Worm (Caenorhabditis elegans) whole organism, young adult: ENCODE measurements around the gene ndab-1.

Source experiments
- B0019.2 ChIP-seq: fragments of 200-800 bp; sonication (Bioruptor generic); conservative IDR thresholded peaks from 2 replicates; pipeline ENCODE4 v1.3.6; 2022; ENCODE audit warnings: missing genetic modification reagents, missing genetic modification characterization, missing compliant biosample characterization
- F22D6.2 ChIP-seq: sonication (generic microtip); optimal IDR thresholded peaks from 2 replicates; lab custom pipeline; 2016; ENCODE audit warnings: mild to moderate bottlenecking, missing genetic modification characterization, missing compliant biosample characterization
- F23B12.7 ChIP-seq: sonication (generic microtip); optimal IDR thresholded peaks from 2 replicates; lab custom pipeline; 2017; ENCODE audit warnings: missing genetic modification characterization, mild to moderate bottlenecking, missing compliant biosample characterization, antibody characterized with exemption, moderate library complexity; ENCODE audit not compliant: insufficient read depth
- F57C9.4 ChIP-seq: sonication (generic microtip); optimal IDR thresholded peaks from 2 replicates; lab custom pipeline; 2017; ENCODE audit warnings: mild to moderate bottlenecking, missing genetic modification characterization, missing compliant biosample characterization
- T26A5.8 ChIP-seq: sonication (generic microtip); optimal IDR thresholded peaks from 2 replicates; lab custom pipeline; 2016; ENCODE audit warnings: missing genetic modification characterization, missing compliant biosample characterization
- Y53G8AR.9 ChIP-seq: fragments of 200-800 bp; sonication (Bioruptor generic); conservative IDR thresholded peaks from 2 replicates; pipeline ENCODE4 v1.3.6; 2022; ENCODE audit warnings: missing genetic modification reagents, missing genetic modification characterization, missing compliant biosample characterization
- Y67H2A.10 ChIP-seq: fragments of 200-800 bp; sonication (Bioruptor generic); conservative IDR thresholded peaks from 2 replicates; pipeline ENCODE4 v1.3.6; 2022; ENCODE audit warnings: missing genetic modification reagents, missing genetic modification characterization, missing compliant biosample characterization
- Y79H2A.3 ChIP-seq: fragments of 200-800 bp; sonication (Bioruptor generic); conservative IDR thresholded peaks from 2 replicates; pipeline ENCODE4 v1.3.6; 2022; ENCODE audit warnings: missing genetic modification reagents, missing genetic modification characterization, missing compliant biosample characterization
- aptf-3 ChIP-seq: fragments of 200-800 bp; sonication (Bioruptor generic); IDR thresholded peaks from 2 replicates; pipeline ENCODE4 v1.3.6; 2022; ENCODE audit warnings: missing genetic modification characterization, missing compliant biosample characterization
- athp-1 ChIP-seq: sonication (generic microtip); optimal IDR thresholded peaks from 2 replicates; lab custom pipeline; 2017; ENCODE audit warnings: mild to moderate bottlenecking, missing genetic modification characterization, missing compliant biosample characterization
- attf-5 ChIP-seq: fragments of 200-800 bp; sonication (Bioruptor generic); optimal IDR thresholded peaks from 2 replicates; lab custom pipeline; 2018; ENCODE audit warnings: mild to moderate bottlenecking, missing genetic modification characterization, missing compliant biosample characterization
- bed-1 ChIP-seq: fragments of 200-800 bp; sonication (Bioruptor generic); IDR thresholded peaks from 2 replicates; pipeline ENCODE4 v1.3.6; 2022; ENCODE audit warnings: missing genetic modification reagents, missing genetic modification characterization, missing compliant biosample characterization
- ccch-3 ChIP-seq: fragments of 200-800 bp; sonication (Bioruptor generic); optimal IDR thresholded peaks from 2 replicates; lab custom pipeline; 2018; ENCODE audit warnings: mild to moderate bottlenecking, missing genetic modification characterization, missing compliant biosample characterization
- cebp-1 ChIP-seq, 2 experiments: fragments of 200-800 bp in 1 of 2; sonication (Bioruptor generic) in 1 of 2; sonication (generic microtip) in 1 of 2; IDR thresholded peaks in 1 of 2; optimal IDR thresholded peaks in 1 of 2; 2 replicates each; pipeline versions ENCODE4 v1.3.6 to Lab custom; 2017 to 2022; ENCODE audit warnings: missing compliant biosample characterization in 2 of 2, missing genetic modification characterization in 2 of 2, mild to moderate bottlenecking in 1 of 2, missing genetic modification reagents in 1 of 2, moderate library complexity in 1 of 2
- chd-7 ChIP-seq: sonication (generic microtip); optimal IDR thresholded peaks from 2 replicates; lab custom pipeline; 2016; ENCODE audit warnings: mild to moderate bottlenecking, missing genetic modification characterization, moderate library complexity, missing compliant biosample characterization
- dox-1 ChIP-seq: fragments of 200-800 bp; sonication (Bioruptor generic); IDR thresholded peaks from 2 replicates; pipeline ENCODE4 v1.3.6; 2022; ENCODE audit warnings: missing genetic modification reagents, missing genetic modification characterization, missing compliant biosample characterization
- dpff-1 ChIP-seq: sonication (generic microtip); optimal IDR thresholded peaks from 2 replicates; lab custom pipeline; 2017; ENCODE audit warnings: mild to moderate bottlenecking, missing genetic modification characterization, missing compliant biosample characterization
- egrh-3 ChIP-seq: fragments of 200-800 bp; sonication (Bioruptor generic); IDR thresholded peaks from 2 replicates; pipeline ENCODE4 v1.3.6; 2022; ENCODE audit warnings: missing genetic modification reagents, missing genetic modification characterization, missing compliant biosample characterization
- ekl-4 ChIP-seq: fragments of 200-800 bp; sonication (Bioruptor generic); IDR thresholded peaks from 2 replicates; pipeline ENCODE4 v1.3.6; 2022; ENCODE audit warnings: missing genetic modification reagents, missing genetic modification characterization, missing compliant biosample characterization
- fkh-3 ChIP-seq: sonication (generic microtip); optimal IDR thresholded peaks from 2 replicates; lab custom pipeline; 2016; ENCODE audit warnings: mild to moderate bottlenecking, missing genetic modification characterization, missing compliant biosample characterization
- him-1 ChIP-seq: sonication (generic microtip); optimal IDR thresholded peaks from 2 replicates; lab custom pipeline; 2016; ENCODE audit warnings: missing genotype, missing genetic modification reagents, missing genetic modification characterization, missing compliant biosample characterization
- hrde-1 ChIP-seq: sonication (generic microtip); optimal IDR thresholded peaks from 2 replicates; lab custom pipeline; 2016; ENCODE audit warnings: missing genetic modification characterization, mild to moderate bottlenecking, missing compliant biosample characterization, moderate library complexity, missing genotype, missing genetic modification reagents, borderline replicate concordance
- lag-1 ChIP-seq: fragments of 200-800 bp; sonication (Bioruptor generic); IDR thresholded peaks from 2 replicates; pipeline ENCODE4 v1.3.6; 2022; ENCODE audit warnings: missing genetic modification reagents, missing genetic modification characterization, missing compliant biosample characterization
- lin-35 ChIP-seq, 3 experiments: fragments of 150-350 bp in 2 of 3; sonication (generic microtip) in 1 of 3; optimal IDR thresholded peaks; 2 replicates each; lab custom pipeline; 2014 to 2018; ENCODE audit warnings: missing biosample characterization in 3 of 3, missing genetic modification characterization in 3 of 3, missing genetic modification reagents in 3 of 3
- lin-40 ChIP-seq: sonication (generic microtip); optimal IDR thresholded peaks from 2 replicates; lab custom pipeline; 2016; ENCODE audit warnings: missing genetic modification characterization, mild to moderate bottlenecking, missing compliant biosample characterization, missing genotype, missing genetic modification reagents
- lsl-1 ChIP-seq: fragments of 200-800 bp; sonication (Bioruptor generic); optimal IDR thresholded peaks from 2 replicates; lab custom pipeline; 2018; ENCODE audit warnings: mild to moderate bottlenecking, missing genetic modification characterization, moderate library complexity, missing compliant biosample characterization
- madf-6 ChIP-seq: fragments of 200-800 bp; sonication (Bioruptor generic); IDR thresholded peaks from 2 replicates; pipeline ENCODE4 v1.3.6; 2022; ENCODE audit warnings: missing genetic modification reagents, missing genetic modification characterization, missing compliant biosample characterization
- mcd-1 ChIP-seq: fragments of 200-800 bp; sonication (Bioruptor generic); IDR thresholded peaks from 2 replicates; pipeline ENCODE4 v1.3.6; 2022; ENCODE audit warnings: missing genetic modification reagents, missing genetic modification characterization, missing compliant biosample characterization
- mel-28 ChIP-seq: sonication (generic microtip); optimal IDR thresholded peaks from 2 replicates; lab custom pipeline; 2016; ENCODE audit warnings: borderline replicate concordance, mild to moderate bottlenecking, missing genetic modification characterization, missing compliant biosample characterization
- mes-4 ChIP-seq: sonication (generic microtip); optimal IDR thresholded peaks from 2 replicates; lab custom pipeline; 2016; ENCODE audit warnings: missing genotype, missing genetic modification characterization, missing compliant biosample characterization
- nfya-1 ChIP-seq: sonication (generic microtip); optimal IDR thresholded peaks from 2 replicates; lab custom pipeline; 2017; ENCODE audit warnings: antibody characterized with exemption, missing compliant biosample characterization, missing genetic modification characterization, borderline replicate concordance; ENCODE audit not compliant: insufficient read depth
- nfyb-1 ChIP-seq: fragments of 200-800 bp; sonication (Bioruptor generic); IDR thresholded peaks from 2 replicates; pipeline ENCODE4 v1.3.6; 2022; ENCODE audit warnings: missing genetic modification reagents, missing genetic modification characterization, missing compliant biosample characterization
- nhr-27 ChIP-seq: fragments of 200-800 bp; sonication (Bioruptor generic); optimal IDR thresholded peaks from 2 replicates; lab custom pipeline; 2018; ENCODE audit warnings: mild to moderate bottlenecking, missing genetic modification characterization, moderate library complexity, missing compliant biosample characterization
- nhr-80 ChIP-seq: sonication (generic microtip); optimal IDR thresholded peaks from 2 replicates; lab custom pipeline; 2016; ENCODE audit warnings: missing genetic modification characterization, missing compliant biosample characterization
- pha-4 ChIP-seq: fragments of 150-350 bp; sonication (generic microtip); optimal IDR thresholded peaks from 2 replicates; lab custom pipeline; 2014; ENCODE audit warnings: missing biosample characterization, missing genetic modification reagents, missing genetic modification characterization
- snpc-1.1 ChIP-seq: sonication (generic microtip); optimal IDR thresholded peaks from 2 replicates; lab custom pipeline; 2017; ENCODE audit warnings: missing genetic modification characterization, mild to moderate bottlenecking, missing compliant biosample characterization, antibody characterized with exemption, moderate library complexity, missing genotype, missing genetic modification reagents; ENCODE audit not compliant: insufficient read depth
- tbx-9 ChIP-seq: sonication (generic microtip); optimal IDR thresholded peaks from 2 replicates; lab custom pipeline; 2016; ENCODE audit warnings: borderline replicate concordance, missing genetic modification characterization, inconsistent platforms, missing compliant biosample characterization
- xnd-1 ChIP-seq: sonication (generic microtip); optimal IDR thresholded peaks from 2 replicates; lab custom pipeline; 2016; ENCODE audit warnings: missing genotype, missing genetic modification reagents, missing genetic modification characterization, missing compliant biosample characterization
- zfh-2 ChIP-seq: fragments of 200-800 bp; sonication (Bioruptor generic); conservative IDR thresholded peaks from 2 replicates; pipeline ENCODE4 v1.3.6; 2022; ENCODE audit warnings: missing genetic modification reagents, missing genetic modification characterization, missing compliant biosample characterization
- ztf-26 ChIP-seq: sonication (generic microtip); optimal IDR thresholded peaks from 2 replicates; lab custom pipeline; 2017; ENCODE audit warnings: missing genetic modification characterization, missing compliant biosample characterization
- ztf-28 ChIP-seq: fragments of 200-800 bp; sonication (Bioruptor generic); IDR thresholded peaks from 2 replicates; pipeline ENCODE4 v1.3.6; 2022; ENCODE audit warnings: missing genetic modification reagents, missing genetic modification characterization, missing compliant biosample characterization
- ztf-3 ChIP-seq: fragments of 200-800 bp; sonication (Bioruptor generic); optimal IDR thresholded peaks from 2 replicates; lab custom pipeline; 2018; ENCODE audit warnings: mild to moderate bottlenecking, missing genetic modification characterization, missing compliant biosample characterization

The ndab-1 gene

DNA sequence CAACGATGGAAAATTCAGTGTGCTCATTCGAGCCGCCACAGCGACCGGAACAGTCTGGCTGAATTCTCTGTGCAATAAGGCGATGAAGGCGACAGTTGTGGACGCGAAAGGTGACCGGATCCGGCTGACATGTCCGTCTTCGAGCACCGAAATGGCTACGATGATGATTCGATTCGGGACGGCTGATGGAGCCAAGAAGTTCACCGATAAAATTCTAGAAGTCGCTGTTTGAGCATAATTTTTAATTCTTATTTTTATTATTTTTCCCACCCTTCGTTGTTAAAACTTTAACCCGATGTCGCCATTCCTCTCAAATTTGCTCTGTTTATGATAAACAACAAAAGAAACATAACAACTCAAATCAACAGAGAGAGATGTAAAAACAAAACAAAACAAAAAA lies 2.0 kb upstream of the ndab-1 start:
- TF ChIP-seq xnd-1 (tag; lab: Kevin White, UChicago) (no peak), nfyb-1 (0 out of 2 replicates have a peak, but pooled peaks have one; percentile 68), hrde-1 (tag; lab: Kevin White, UChicago) (peak; percentile 86), lsl-1 (peak; percentile 1), Y53G8AR.9 (GFP tag; lab: Robert Waterston, UW) (peak; percentile 29; the same call in 1 of the 2 replicates), lag-1 (GFP tag; lab: Robert Waterston, UW) (no peak), dpff-1 (peak; percentile 28), madf-6 (GFP tag; lab: Robert Waterston, UW) (0 out of 2 replicates have a peak, but pooled peaks have one; percentile 18), him-1 (tag; lab: Kevin White, UChicago) (no peak), ekl-4 (GFP tag; lab: Robert Waterston, UW) (0 out of 2 replicates have a peak, but pooled peaks have one; percentile 36), Y79H2A.3 (GFP tag; lab: Robert Waterston, UW) (peak; percentile 60; the same call in 1 of the 2 replicates), lin-35 (GFP tag; optimal IDR thresholded peaks at IDR 0.05; lab: Kevin White, UChicago) (peak in 1 of 3 experiments; percentile 13)

DNA sequence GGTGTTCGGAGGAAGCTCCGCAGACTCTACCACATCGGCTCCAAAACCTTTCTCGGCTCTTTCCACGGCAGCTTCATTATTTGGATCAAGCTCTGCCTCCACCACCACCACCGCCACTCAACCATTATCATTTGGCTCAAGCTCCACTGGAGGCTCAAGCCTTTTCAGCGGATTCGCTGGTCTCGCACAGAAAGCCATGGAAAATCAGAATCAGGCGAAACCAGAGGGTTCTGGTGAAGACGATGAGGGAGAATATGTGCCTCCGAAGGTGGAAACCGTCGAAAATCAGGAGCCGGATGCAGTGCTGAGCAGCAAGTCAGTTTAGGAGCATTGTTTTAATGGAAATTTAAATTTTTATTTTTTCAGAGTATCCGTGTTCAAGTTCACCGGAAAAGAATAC lies 1.6 kb upstream of the ndab-1 start:
- no peak for TF ChIP-seq T26A5.8 (tag; lab: Kevin White, UChicago)
- no peak for TF ChIP-seq lin-40 (tag; lab: Kevin White, UChicago)
- no peak for TF ChIP-seq snpc-1.1
- no peak for TF ChIP-seq nhr-27
- TF ChIP-seq pha-4 = no peak
- no peak for TF ChIP-seq xnd-1 (tag; lab: Kevin White, UChicago)
- TF ChIP-seq ztf-28 = no peak
- no peak for TF ChIP-seq mes-4 (tag; lab: Kevin White, UChicago)
- no peak for TF ChIP-seq Y79H2A.3 (GFP tag; lab: Robert Waterston, UW)
- TF ChIP-seq hrde-1 (tag; lab: Kevin White, UChicago) = no peak

- TF ChIP-seq mcd-1 (no peak), Y67H2A.10 (no peak), F57C9.4 (tag; lab: Kevin White, UChicago) (no peak), fkh-3 (tag; lab: Kevin White, UChicago) (no peak), nfyb-1 (no peak), chd-7 (no peak), ztf-3 (no peak), athp-1 (tag; lab: Kevin White, UChicago) (no peak), Y53G8AR.9 (GFP tag; lab: Robert Waterston, UW) (no peak), ztf-26 (tag; lab: Kevin White, UChicago) (no peak), B0019.2 (GFP tag; lab: Robert Waterston, UW) (no peak), F22D6.2 (tag; lab: Kevin White, UChicago) (no peak), mel-28 (no peak), tbx-9 (tag; lab: Kevin White, UChicago) (no peak), zfh-2 (GFP tag; lab: Robert Waterston, UW) (peak; percentile 79), attf-5 (GFP tag; lab: Kevin White, UChicago) (no peak), aptf-3 (GFP tag; lab: Robert Waterston, UW) (no peak), bed-1 (GFP tag; lab: Robert Waterston, UW) (no peak), egrh-3 (GFP tag; lab: Robert Waterston, UW) (peak; percentile 69; the same call in 1 of the 2 replicates), F23B12.7 (no peak), nfya-1 (tag; lab: Kevin White, UChicago) (no peak), cebp-1 (GFP tag; IDR thresholded peaks at IDR 0.05; lab: Robert Waterston, UW) (no peak), cebp-1 (tag; optimal IDR thresholded peaks at IDR 0.05; lab: Kevin White, UChicago) (no peak), nhr-80 (tag; lab: Kevin White, UChicago) (no peak), ccch-3 (GFP tag; lab: Kevin White, UChicago) (no peak), dox-1 (GFP tag; lab: Robert Waterston, UW) (peak; percentile 12; the same call in 1 of the 2 replicates)
These were observed 748 bp upstream of the ndab-1 start for ce11 chrIII:11916260-11916659.
